Fruit fly (Drosophila melanogaster) whole organism, pupa: Measurements from ENCODE around the gene CG42525.

Experiments
- CG10348 ChIP-seq: fragments of 200-800 bp; sonication (Bioruptor generic); IDR thresholded peaks from 2 replicates; pipeline ENCODE4 v1.3.6; 2022; ENCODE audit warnings: missing biosample characterization, missing genetic modification characterization
- CG12605 ChIP-seq: fragments of 200-800 bp; sonication (Bioruptor generic); IDR thresholded peaks from 2 replicates; pipeline ENCODE4 v1.3.6; 2022; ENCODE audit warnings: missing biosample characterization, missing genetic modification characterization
- CG13204 ChIP-seq: fragments of 200-800 bp; sonication (Bioruptor generic); optimal IDR thresholded peaks from 2 replicates; lab custom pipeline; 2018; ENCODE audit warnings: missing biosample characterization, mild to moderate bottlenecking, missing genetic modification characterization, moderate library complexity
- CG15710 ChIP-seq: fragments of 200-800 bp; sonication (Bioruptor generic); optimal IDR thresholded peaks from 2 replicates; lab custom pipeline; 2018; ENCODE audit warnings: missing biosample characterization, mild to moderate bottlenecking, missing genetic modification characterization, moderate library complexity
- CG17806 ChIP-seq: fragments of 200-800 bp; sonication (Bioruptor generic); optimal IDR thresholded peaks from 2 replicates; lab custom pipeline; 2018; ENCODE audit warnings: missing biosample characterization, mild to moderate bottlenecking, missing genetic modification characterization, moderate library complexity
- CG32121 ChIP-seq: fragments of 200-800 bp; sonication (Bioruptor generic); IDR thresholded peaks from 2 replicates; pipeline ENCODE4 v1.3.6; 2022; ENCODE audit warnings: missing biosample characterization, missing genetic modification characterization
- CG8159 ChIP-seq: fragments of 200-800 bp; sonication (Bioruptor generic); optimal IDR thresholded peaks from 3 replicates; lab custom pipeline; 2018; ENCODE audit warnings: missing biosample characterization, mild to moderate bottlenecking, missing genetic modification characterization, moderate library complexity
- CG8301 ChIP-seq: fragments of 200-800 bp; sonication (Bioruptor generic); optimal IDR thresholded peaks from 2 replicates; lab custom pipeline; 2018; ENCODE audit warnings: missing biosample characterization, mild to moderate bottlenecking, missing genetic modification characterization
- EcR ChIP-seq: fragments of 200-800 bp; sonication (Bioruptor generic); optimal IDR thresholded peaks from 3 replicates; lab custom pipeline; 2019; ENCODE audit warnings: missing biosample characterization, missing genetic modification characterization, mild to moderate bottlenecking, moderate library complexity, missing genetic modification reagents
- Ets98B ChIP-seq: fragments of 200-800 bp; sonication (Bioruptor generic); IDR thresholded peaks from 2 replicates; pipeline ENCODE4 v1.3.6; 2022; ENCODE audit warnings: missing biosample characterization, missing genetic modification characterization
- fd96Ca ChIP-seq: fragments of 200-800 bp; sonication (Bioruptor generic); IDR thresholded peaks from 3 replicates; pipeline ENCODE4 v1.3.6; 2022; ENCODE audit warnings: missing biosample characterization, missing genetic modification characterization

Gene CG42525

DNA sequence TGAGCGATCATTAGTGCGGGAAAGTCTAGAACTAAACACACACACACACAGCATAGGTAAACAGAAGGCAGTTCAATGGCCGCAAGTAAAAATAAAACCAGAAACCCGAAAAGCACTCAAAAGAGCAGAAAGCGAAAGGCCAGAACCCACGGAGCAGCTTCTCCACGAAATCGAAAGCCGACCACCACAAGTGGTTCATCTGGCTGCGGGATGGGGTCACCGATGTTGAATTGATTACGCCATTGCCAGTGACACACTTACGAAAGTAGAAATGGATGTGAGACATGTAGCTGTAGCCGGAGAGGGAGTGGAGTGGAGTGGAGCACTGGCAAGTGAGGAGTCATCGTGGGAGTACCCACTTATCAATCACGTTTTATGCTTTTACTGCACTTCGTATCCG is 48.1 kb downstream of the CG42525 start:
- no peak for TF ChIP-seq CG8159 (tag; lab: Kevin White, UChicago)
- no peak for TF ChIP-seq CG15710 (tag; lab: Kevin White, UChicago)
- TF ChIP-seq CG8301 (tag; lab: Kevin White, UChicago): no peak
- no peak for TF ChIP-seq Ets98B
- TF ChIP-seq CG17806 (tag; lab: Kevin White, UChicago): no peak
- TF ChIP-seq CG13204: no peak
- no peak for TF ChIP-seq fd96Ca (GFP tag; lab: Robert Waterston, UW)
- TF ChIP-seq CG12605 (GFP tag; lab: Robert Waterston, UW): no peak
- TF ChIP-seq CG32121 (GFP tag; lab: Robert Waterston, UW): no peak
- no peak for TF ChIP-seq CG10348 (GFP tag; lab: Robert Waterston, UW)
- TF ChIP-seq EcR: no peak
